Worm (Caenorhabditis elegans): ENCODE data around the gene Y70C5A.4.

DNA sequence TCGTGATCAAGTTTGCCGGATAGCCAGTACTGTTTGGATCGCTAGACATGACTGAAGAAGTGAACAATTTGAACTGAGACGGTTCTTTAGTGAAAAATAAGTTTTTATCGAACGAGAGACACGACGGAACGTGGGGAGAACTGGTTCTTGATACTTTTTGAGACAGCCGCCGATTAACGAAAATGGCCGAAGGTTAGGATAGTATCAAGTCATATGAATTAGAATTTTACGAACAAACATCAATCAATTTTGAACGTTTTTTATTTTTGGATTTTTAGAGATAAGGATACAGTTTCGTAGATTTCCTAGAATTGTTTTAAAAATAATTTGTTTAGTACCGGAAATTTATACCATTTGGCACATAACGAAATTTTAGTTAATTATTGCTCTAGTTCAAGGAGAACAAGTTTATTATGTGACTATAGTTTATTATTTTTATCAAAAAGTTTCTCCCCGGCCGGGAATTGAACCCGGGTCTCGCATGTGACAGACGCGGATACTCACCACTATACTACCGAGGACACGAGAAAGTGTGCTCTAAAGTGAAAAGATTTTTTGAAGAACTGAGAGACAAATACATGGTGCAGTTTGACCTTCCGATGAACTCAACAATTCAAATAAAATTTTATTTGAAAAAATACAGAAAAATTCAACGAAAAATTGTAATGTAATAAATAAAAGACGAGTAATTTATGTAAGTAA lies 30.9 kb downstream of the Y70C5A.4 start, which contains the start of gene W06G6.20:
- TF ChIP-seq nhr-77 (tag; optimal IDR thresholded peaks at IDR 0.05): no peak
- TF ChIP-seq skn-1 (tag; optimal IDR thresholded peaks at IDR 0.05): no peak

Data from whole organism, L3 larva.